Fruit fly (Drosophila melanogaster): ENCODE measurements around the gene CG42818.

DNA sequence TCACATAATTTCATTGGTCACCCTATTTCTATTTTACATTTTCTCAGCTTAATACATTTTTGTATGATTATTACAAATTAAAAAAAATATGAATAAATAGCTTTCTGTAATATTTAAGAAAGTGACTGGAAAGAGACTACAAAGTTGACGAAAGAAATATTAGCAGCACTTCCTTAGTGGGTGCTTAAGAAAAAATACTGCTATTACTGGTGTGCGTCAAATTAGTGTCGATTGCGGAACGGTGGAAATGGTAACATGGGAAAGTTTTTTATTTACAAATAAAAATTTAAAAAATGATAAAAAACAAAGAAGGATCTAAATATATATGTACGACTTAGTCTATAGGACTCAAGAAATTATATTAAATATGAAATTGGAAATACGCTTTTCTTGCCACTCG lies 17.8 kb upstream of the CG42818 start:
- no peak for TF ChIP-seq CG7556 (GFP tag; optimal IDR thresholded peaks at IDR 0.05)
- TF ChIP-seq CG15011 (GFP tag; optimal IDR thresholded peaks at IDR 0.05): no peak
- no peak for TF ChIP-seq CG14710 (tag; optimal IDR thresholded peaks at IDR 0.05)
- TF ChIP-seq CG6791 (GFP tag; IDR thresholded peaks at IDR 0.05; ENCODE audit: partially characterized antibody): no peak
- no peak for TF ChIP-seq CG17802 (tag; optimal IDR thresholded peaks at IDR 0.05)
- no peak for TF ChIP-seq hkb (optimal IDR thresholded peaks at IDR 0.05)
- no peak for TF ChIP-seq hkb (GFP tag; IDR thresholded peaks at IDR 0.05)
- no peak for TF ChIP-seq nau (GFP tag; optimal IDR thresholded peaks at IDR 0.05)
- TF ChIP-seq CG10431 (GFP tag; optimal IDR thresholded peaks at IDR 0.05): no peak
- no peak for TF ChIP-seq Sox100B (GFP tag; optimal IDR thresholded peaks at IDR 0.05)
